Worm (Caenorhabditis elegans) whole organism, early embryonic: Measurements from ENCODE around the gene K01C8.2.

ENCODE experiments used
- B0310.2 ChIP-seq: sonication (generic microtip); optimal IDR thresholded peaks from 2 replicates; lab custom pipeline; 2016; ENCODE audit warnings: mild to moderate bottlenecking, missing genetic modification characterization, missing compliant biosample characterization
- ama-1 ChIP-seq: fragments of 150-350 bp; optimal IDR thresholded peaks from 2 replicates; lab custom pipeline; 2014
- ceh-13 ChIP-seq: fragments of 200-800 bp; sonication (Bioruptor generic); optimal IDR thresholded peaks from 2 replicates; lab custom pipeline; 2018; ENCODE audit warnings: mild to moderate bottlenecking, missing genetic modification characterization, missing compliant biosample characterization
- ets-7 ChIP-seq: sonication (generic microtip); optimal IDR thresholded peaks from 2 replicates; lab custom pipeline; 2016; ENCODE audit warnings: missing genotype, missing genetic modification characterization, missing compliant biosample characterization
- flt-1 ChIP-seq: fragments of 200-800 bp; sonication (Bioruptor generic); IDR thresholded peaks from 2 replicates; pipeline ENCODE4 v1.3.6; 2022; ENCODE audit warnings: missing genetic modification characterization, missing compliant biosample characterization
- hnd-1 ChIP-seq: sonication (generic microtip); optimal IDR thresholded peaks from 2 replicates; lab custom pipeline; 2016; ENCODE audit warnings: missing genetic modification characterization, missing compliant biosample characterization
- tbx-37 ChIP-seq: fragments of 200-800 bp; sonication (Bioruptor generic); conservative IDR thresholded peaks from 2 replicates; pipeline ENCODE4 v1.3.6; 2022; ENCODE audit warnings: missing genetic modification reagents, missing genetic modification characterization, missing compliant biosample characterization

DNA sequence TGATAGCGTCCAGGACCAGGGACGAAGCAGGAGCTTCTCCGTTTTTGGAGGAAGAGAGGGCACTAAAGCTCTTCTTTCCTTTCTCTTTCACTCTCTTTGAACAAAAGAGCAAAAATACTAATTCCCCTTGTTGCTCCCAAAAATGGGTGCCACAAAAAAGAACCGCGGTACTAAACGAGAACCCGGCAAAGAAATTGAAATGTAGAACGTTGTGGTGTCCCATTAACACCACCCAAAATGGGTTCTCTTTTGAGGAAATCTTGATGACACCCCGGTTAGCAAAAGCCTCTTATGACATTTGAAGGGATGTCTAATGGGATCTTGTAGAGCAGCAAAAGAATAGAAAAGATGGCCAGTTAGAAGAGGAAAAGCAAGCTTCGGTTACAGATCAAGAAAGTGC, 45.5 kb upstream of the K01C8.2 start:
- TF ChIP-seq tbx-37 (GFP tag; lab: Robert Waterston, UW) (no peak), ceh-13 (no peak), ama-1 (lab: Kevin White, UChicago) (no peak), flt-1 (no peak), ets-7 (no peak), hnd-1 (no peak), B0310.2 (tag; lab: Kevin White, UChicago) (no peak)
